Worm (Caenorhabditis elegans) whole organism, L2 larva: Measurements from ENCODE around the gene T24C12.3.

Experiments used
- mdl-1 ChIP-seq, 2 experiments: fragments of 150-350 bp in 1 of 2; sonication (generic microtip) in 1 of 2; optimal IDR thresholded peaks; 2 replicates each; lab custom pipeline; 2017; ENCODE audit warnings: missing biosample characterization in 2 of 2, missing genetic modification characterization in 2 of 2
- unc-62 ChIP-seq: fragments of 150-350 bp; optimal IDR thresholded peaks from 2 replicates; lab custom pipeline; 2014; ENCODE audit warnings: missing biosample characterization, missing genetic modification reagents, missing genetic modification characterization
- ztf-4 ChIP-seq: fragments of 150-350 bp; optimal IDR thresholded peaks from 2 replicates; lab custom pipeline; 2014; ENCODE audit warnings: missing biosample characterization, missing genetic modification characterization

DNA sequence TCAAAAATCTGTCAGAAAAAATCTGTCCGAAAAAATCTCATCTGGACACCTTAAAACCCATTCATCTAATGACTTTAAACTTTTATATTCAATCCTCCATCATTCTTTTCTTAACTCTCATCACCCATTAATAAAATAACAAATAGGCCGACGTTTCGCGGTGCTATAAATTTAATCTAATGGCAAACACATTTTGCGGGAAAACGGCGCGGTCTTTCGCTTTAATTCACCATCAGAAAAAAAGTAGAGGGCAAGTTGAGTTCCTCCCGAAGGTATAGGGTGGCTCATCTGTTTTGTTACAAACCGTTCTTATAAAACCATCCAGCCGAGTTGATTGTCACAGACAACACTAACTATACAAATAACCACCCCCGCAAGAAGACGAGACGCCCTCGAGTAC is 13.0 kb downstream of the T24C12.3 start:
- TF ChIP-seq mdl-1 (tag; optimal IDR thresholded peaks at IDR 0.05; lab: Kevin White, UChicago) (no peak), unc-62 (GFP tag; lab: Kevin White, UChicago) (no peak), ztf-4 (no peak)
